Fruit fly (Drosophila melanogaster): ENCODE data around the gene gny.

The gny gene

DNA sequence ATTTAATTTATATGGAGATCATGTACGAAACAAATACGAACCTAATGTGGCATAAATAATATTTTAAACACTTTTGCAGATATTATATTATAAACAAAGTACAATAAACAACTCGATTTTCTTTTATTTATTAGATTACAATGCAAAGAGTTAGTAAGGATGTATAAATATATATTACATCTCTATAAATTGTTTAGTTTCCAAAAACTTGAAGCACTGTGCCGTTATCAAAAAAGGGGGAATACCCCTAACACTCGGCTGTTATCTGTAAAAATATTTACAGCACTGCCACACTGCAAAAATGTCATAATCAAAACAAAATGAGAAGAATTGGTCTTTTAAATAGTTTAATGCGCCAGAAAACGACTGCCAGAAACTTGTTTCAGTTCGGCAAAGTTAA, 48.6 kb downstream of the gny start, which contains the start of gene CG5188 (continued):
- TF ChIP-seq dmrt99B (tag; optimal IDR thresholded peaks at IDR 0.05) (no peak), gem (tag; optimal IDR thresholded peaks at IDR 0.05) (peak; percentile 74), tgo (GFP tag; IDR thresholded peaks at IDR 0.05) (peak; percentile 17; the same call in 1 of the 3 replicates), CG5245 (GFP tag; optimal IDR thresholded peaks at IDR 0.05) (peak; percentile 7), dmrt11E (tag; optimal IDR thresholded peaks at IDR 0.05) (peak; percentile 42), CG10979 (tag; optimal IDR thresholded peaks at IDR 0.05) (peak; percentile 52), CG6813 (GFP tag; optimal IDR thresholded peaks at IDR 0.05) (no peak), CG34224 (GFP tag; IDR thresholded peaks at IDR 0.05; ENCODE audit: partially characterized antibody) (0 out of 3 replicates have a peak, but pooled peaks have one; percentile 39), CG1647 (GFP tag; optimal IDR thresholded peaks at IDR 0.05) (peak; percentile 21), CG17361 (GFP tag; IDR thresholded peaks at IDR 0.05) (peak; percentile 69; the same call in 2 of the 3 replicates), grau (tag; optimal IDR thresholded peaks at IDR 0.05) (peak; percentile 69), Chrac-16 (GFP tag; optimal IDR thresholded peaks at IDR 0.05) (peak; percentile 19), CG2199 (GFP tag; IDR thresholded peaks at IDR 0.05) (no peak), CG14441 (GFP tag; IDR thresholded peaks at IDR 0.05) (no peak), Rfx (GFP tag; IDR thresholded peaks at IDR 0.05) (peak; percentile 61), CG10543 (GFP tag; optimal IDR thresholded peaks at IDR 0.05) (no peak), CG10565 (GFP tag; optimal IDR thresholded peaks at IDR 0.05) (no peak), CG10274 (GFP tag; optimal IDR thresholded peaks at IDR 0.05) (no peak), Dp (GFP tag; optimal IDR thresholded peaks at IDR 0.05) (peak; percentile 3), Asciz (GFP tag; optimal IDR thresholded peaks at IDR 0.05) (peak; percentile 42), CG31388 (GFP tag; optimal IDR thresholded peaks at IDR 0.05) (no peak), CG2712 (tag; optimal IDR thresholded peaks at IDR 0.05) (peak; percentile 65), pfk (GFP tag; optimal IDR thresholded peaks at IDR 0.05) (no peak), cg (GFP tag; optimal IDR thresholded peaks at IDR 0.05) (no peak), pho (GFP tag; optimal IDR thresholded peaks at IDR 0.05) (no peak), CG1233 (GFP tag; optimal IDR thresholded peaks at IDR 0.05) (no peak), CG4328 (GFP tag; optimal IDR thresholded peaks at IDR 0.05) (no peak), eve (GFP tag; optimal IDR thresholded peaks at IDR 0.05) (no peak), aop (GFP tag; IDR thresholded peaks at IDR 0.05) (no peak), rib (GFP tag; IDR thresholded peaks at IDR 0.05) (no peak), CG8765 (GFP tag; IDR thresholded peaks at IDR 0.05) (no peak), ATbp (GFP tag; optimal IDR thresholded peaks at IDR 0.05) (no peak), sc (optimal IDR thresholded peaks at IDR 0.05) (no peak), sc (GFP tag; optimal IDR thresholded peaks at IDR 0.05) (no peak), Ptx1 (GFP tag; IDR thresholded peaks at IDR 0.05) (no peak), lmd (GFP tag; IDR thresholded peaks at IDR 0.05) (peak; percentile 14; the same call in 1 of the 2 replicates), so (GFP tag; IDR thresholded peaks at IDR 0.05) (peak; percentile 26; the same call in 1 of the 3 replicates), Elba2 (GFP tag; optimal IDR thresholded peaks at IDR 0.05) (no peak), lab (GFP tag; optimal IDR thresholded peaks at IDR 0.05) (no peak), tna (GFP tag; IDR thresholded peaks at IDR 0.05; ENCODE audit: partially characterized antibody) (no peak), wor (GFP tag; IDR thresholded peaks at IDR 0.05) (no peak), Aef1 (GFP tag; IDR thresholded peaks at IDR 0.05) (peak; percentile 45; the same call in 1 of the 3 replicates), CG3838 (GFP tag; optimal IDR thresholded peaks at IDR 0.05) (no peak), CTCF (GFP tag; optimal IDR thresholded peaks at IDR 0.05) (no peak), CG12155 (GFP tag; optimal IDR thresholded peaks at IDR 0.05) (peak; percentile 37), Pdp1 (GFP tag; optimal IDR thresholded peaks at IDR 0.05) (peak in 1 of 2 experiments; percentile 98), CG6175 (GFP tag; IDR thresholded peaks at IDR 0.05) (no peak), corto (GFP tag; optimal IDR thresholded peaks at IDR 0.05) (no peak), tx (GFP tag; optimal IDR thresholded peaks at IDR 0.05) (no peak), BEAF-32 (GFP tag; optimal IDR thresholded peaks at IDR 0.05) (peak; percentile 12), tup (GFP tag; optimal IDR thresholded peaks at IDR 0.05) (no peak), CG15011 (GFP tag; optimal IDR thresholded peaks at IDR 0.05) (no peak)
